Comparison of ENCODE assay signal across 1 fruit fly cellular context in genomic region chr2L:12427487-12428101, dm6.
TF ChIP-seq lines count a peak whose summit lies in the region.

TSS of gene CG5446 (minus strand) at chr2L:12427709.
TSS of gene Trm1 (plus strand) at chr2L:12428028.

TF ChIP-seq in whole organism, embryonic, 481 proteins besides CTCF, POLR2A, EP300 and RAD21 (continued from another document):
- TF ChIP-seq CG2678 (tag; optimal IDR thresholded peaks at IDR 0.05; lab: Kevin White, UChicago) (peak; percentile 86), CG10209 (GFP tag; optimal IDR thresholded peaks at IDR 0.05; lab: Kevin White, UChicago) (peak; percentile 74), Ets97D (GFP tag; optimal IDR thresholded peaks at IDR 0.05; lab: Kevin White, UChicago) (peak; percentile 17), prd (optimal IDR thresholded peaks at IDR 0.05; lab: Kevin White, UChicago) (no peak), prd (GFP tag; IDR thresholded peaks at IDR 0.05; lab: Robert Waterston, UW) (peak; percentile 51; the same call in 1 of the 3 replicates), gsb (GFP tag; IDR thresholded peaks at IDR 0.05; lab: Robert Waterston, UW) (no peak)
